Worm (Caenorhabditis elegans): ENCODE data around the gene tes-1.

tes-1 gene

ce11 chrIV:7451345-7451744 lies at the start of gene tes-1:
tes-1 (minus strand) TSS chrIV:7451445.
- TF ChIP-seq klf-2 (GFP tag; conservative IDR thresholded peaks at IDR 0.05) (no peak), ref-1 (GFP tag; conservative IDR thresholded peaks at IDR 0.05) (no peak), med-1 (GFP tag; optimal IDR thresholded peaks at IDR 0.05; ENCODE audit: insufficient read depth) (no peak), tab-1 (GFP tag; IDR thresholded peaks at IDR 0.05) (no peak), cog-1 (tag; optimal IDR thresholded peaks at IDR 0.05) (no peak), ztf-23 (GFP tag; IDR thresholded peaks at IDR 0.05) (no peak), flt-1 (GFP tag; IDR thresholded peaks at IDR 0.05) (no peak), ztf-29 (GFP tag; IDR thresholded peaks at IDR 0.05) (no peak), T22C8.4 (GFP tag; IDR thresholded peaks at IDR 0.05) (no peak)

DNA sequence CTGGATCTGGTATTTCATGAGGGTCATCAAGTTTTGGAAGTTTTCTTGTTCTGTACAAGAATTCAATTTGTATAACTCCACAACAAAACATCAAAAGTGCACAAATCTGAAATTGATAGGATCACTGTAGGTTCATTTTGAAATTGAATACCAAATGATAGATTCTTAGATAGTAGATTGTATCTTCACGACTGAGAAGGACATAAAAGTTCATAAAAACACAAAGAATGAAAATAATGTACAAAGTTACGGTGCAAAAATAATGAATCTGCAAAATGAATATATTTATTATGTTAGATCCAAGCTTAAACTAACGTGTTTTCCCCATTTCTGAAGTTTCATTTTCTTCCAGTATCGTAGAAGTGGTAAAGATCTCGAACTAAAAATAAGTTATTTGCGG lies 49.7 kb upstream of the tes-1 start:
- TF ChIP-seq ref-1 (GFP tag; conservative IDR thresholded peaks at IDR 0.05) (no peak), tab-1 (GFP tag; IDR thresholded peaks at IDR 0.05) (no peak), ztf-23 (GFP tag; IDR thresholded peaks at IDR 0.05) (no peak), flt-1 (GFP tag; IDR thresholded peaks at IDR 0.05) (no peak), ztf-29 (GFP tag; IDR thresholded peaks at IDR 0.05) (no peak), cog-1 (tag; optimal IDR thresholded peaks at IDR 0.05) (no peak)

DNA sequence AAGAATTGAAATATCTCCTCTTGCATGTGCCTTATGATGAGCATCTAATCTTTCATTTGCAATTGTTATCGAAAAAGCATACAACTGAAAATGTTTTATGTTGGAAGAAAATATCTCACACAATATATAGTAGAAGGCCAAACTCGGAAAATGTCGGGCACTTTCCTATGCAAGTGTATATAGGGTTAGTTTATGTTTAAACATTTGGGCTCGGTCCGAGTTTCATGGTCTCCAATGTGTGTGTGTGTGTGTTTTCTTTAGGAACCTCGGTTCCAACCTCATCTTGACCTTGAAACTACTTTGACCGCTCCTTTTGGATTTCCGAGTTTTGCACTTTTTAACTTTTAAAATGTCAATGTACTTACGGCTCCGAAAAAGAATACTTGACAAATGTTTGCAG lies 48.1 kb upstream of the tes-1 start:
- TF ChIP-seq ztf-23 (GFP tag; IDR thresholded peaks at IDR 0.05) (no peak), ref-1 (GFP tag; conservative IDR thresholded peaks at IDR 0.05) (no peak), cog-1 (tag; optimal IDR thresholded peaks at IDR 0.05) (no peak)

ce11 chrIV:7497750-7498149 lies 46.5 kb upstream of the tes-1 start, which contains the start of gene egas-4:
egas-4 (minus strand) TSS chrIV:7497850.
- no peak for TF ChIP-seq ref-1 (GFP tag; conservative IDR thresholded peaks at IDR 0.05)
- no peak for TF ChIP-seq T22C8.4 (GFP tag; IDR thresholded peaks at IDR 0.05)

DNA sequence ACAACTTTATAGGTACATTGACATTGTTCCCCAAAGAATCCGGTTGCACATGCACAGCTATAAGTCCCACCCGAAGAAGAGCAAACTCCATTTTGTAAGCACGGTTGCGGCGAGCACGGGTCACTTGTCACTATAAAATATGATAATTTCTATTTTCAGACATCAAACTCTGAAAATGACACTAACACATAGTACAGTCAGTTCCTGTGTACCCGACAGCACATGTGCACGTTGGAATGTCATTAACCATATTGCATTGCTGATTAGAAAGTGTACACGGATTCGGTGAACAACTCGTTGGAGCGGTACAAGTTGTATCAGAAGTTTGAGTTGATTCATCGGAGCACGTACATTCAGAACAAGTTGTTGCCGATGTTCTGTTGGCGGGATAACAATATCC lies 46.0 kb upstream of the tes-1 start:
- no peak for TF ChIP-seq ztf-29 (GFP tag; IDR thresholded peaks at IDR 0.05)

DNA sequence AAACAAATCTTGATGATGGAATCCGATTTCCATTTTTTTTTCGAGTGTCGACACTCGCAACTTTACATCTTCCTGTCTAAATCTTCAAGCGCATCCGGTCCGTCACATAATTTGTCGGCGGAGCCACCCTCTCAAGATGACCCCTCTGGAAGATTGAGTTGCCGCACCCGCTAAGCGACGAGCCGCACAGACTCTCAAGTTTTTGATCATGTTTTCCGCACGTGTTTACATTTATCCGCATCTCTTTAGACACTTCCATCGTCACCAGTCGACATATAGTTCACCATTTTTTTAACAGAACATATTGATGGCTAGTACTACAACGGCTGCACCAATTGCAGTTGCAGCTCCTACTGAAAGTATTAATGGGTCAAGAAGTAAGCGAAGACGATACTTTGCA lies 40.2 kb upstream of the tes-1 start, which contains the start of gene F55G1.1:
F55G1.1 (plus strand) TSS at position 301 of the 400 bp plus-strand sequence.
- TF ChIP-seq cog-1 (tag; optimal IDR thresholded peaks at IDR 0.05) (no peak), ztf-29 (GFP tag; IDR thresholded peaks at IDR 0.05) (no peak), tab-1 (GFP tag; IDR thresholded peaks at IDR 0.05) (no peak), T22C8.4 (GFP tag; IDR thresholded peaks at IDR 0.05) (no peak), klf-2 (GFP tag; conservative IDR thresholded peaks at IDR 0.05) (no peak), med-1 (GFP tag; optimal IDR thresholded peaks at IDR 0.05; ENCODE audit: insufficient read depth) (no peak), ref-1 (GFP tag; conservative IDR thresholded peaks at IDR 0.05) (no peak), flt-1 (GFP tag; IDR thresholded peaks at IDR 0.05) (no peak), ztf-23 (GFP tag; IDR thresholded peaks at IDR 0.05) (no peak)

ce11 chrIV:7488457-7488783 lies 37.2 kb upstream of the tes-1 start:
- TF ChIP-seq cog-1 (tag; optimal IDR thresholded peaks at IDR 0.05) (no peak), flt-1 (GFP tag; IDR thresholded peaks at IDR 0.05) (peak; percentile 65), ztf-29 (GFP tag; IDR thresholded peaks at IDR 0.05) (no peak)

DNA sequence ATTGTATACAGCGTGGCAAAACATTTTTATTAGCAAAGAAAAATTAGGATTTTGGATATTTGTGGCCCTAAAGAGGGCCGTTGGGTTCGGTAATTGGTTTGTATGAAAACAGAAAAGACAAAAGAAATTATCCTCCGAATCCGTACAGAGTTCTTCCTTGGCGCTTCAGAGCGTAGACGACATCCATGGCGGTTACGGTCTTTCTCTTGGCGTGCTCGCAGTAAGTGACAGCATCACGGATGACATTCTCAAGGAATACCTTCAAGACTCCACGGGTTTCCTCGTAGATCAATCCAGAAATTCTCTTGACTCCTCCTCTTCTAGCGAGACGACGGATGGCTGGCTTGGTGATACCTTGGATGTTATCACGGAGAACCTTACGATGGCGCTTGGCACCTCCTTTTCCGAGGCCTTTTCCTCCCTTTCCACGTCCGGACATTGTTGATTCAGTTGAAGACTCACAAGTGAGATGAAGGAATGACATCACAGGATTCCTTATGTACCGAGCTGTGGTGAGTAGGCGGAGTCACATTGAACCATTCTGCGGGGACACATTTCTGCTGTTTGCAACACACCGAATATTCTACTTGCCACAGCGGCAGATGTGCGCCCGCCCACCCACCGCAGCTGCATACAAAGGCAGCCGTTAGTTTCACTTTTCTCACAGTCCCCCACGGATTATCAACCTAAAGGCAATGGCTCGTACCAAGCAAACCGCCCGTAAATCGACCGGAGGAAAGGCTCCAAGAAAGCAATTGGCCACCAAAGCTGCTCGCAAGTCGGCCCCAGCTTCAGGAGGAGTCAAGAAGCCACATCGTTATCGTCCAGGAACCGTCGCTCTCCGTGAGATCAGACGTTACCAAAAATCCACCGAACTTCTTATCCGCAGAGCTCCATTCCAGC lies 36.6 kb upstream of the tes-1 start, which contains the start of the genes his-60 and his-59:
his-60 (minus strand) TSS at position 439 of the 903 bp plus-strand sequence.
his-59 (plus strand) TSS at position 696 of the 903 bp plus-strand sequence.
- TF ChIP-seq cog-1 (tag; optimal IDR thresholded peaks at IDR 0.05) (peak; percentile 60), ztf-23 (GFP tag; IDR thresholded peaks at IDR 0.05) (peak; percentile 67; the same call in 1 of the 2 replicates), flt-1 (GFP tag; IDR thresholded peaks at IDR 0.05) (peak; percentile 90), klf-2 (GFP tag; conservative IDR thresholded peaks at IDR 0.05) (no peak), tab-1 (GFP tag; IDR thresholded peaks at IDR 0.05) (no peak; the same call in 1 of the 2 replicates), ztf-29 (GFP tag; IDR thresholded peaks at IDR 0.05) (no peak; the same call in 1 of the 2 replicates), T22C8.4 (GFP tag; IDR thresholded peaks at IDR 0.05) (0 out of 2 replicates have a peak, but pooled peaks have one; percentile 6), ref-1 (GFP tag; conservative IDR thresholded peaks at IDR 0.05) (no peak)

DNA sequence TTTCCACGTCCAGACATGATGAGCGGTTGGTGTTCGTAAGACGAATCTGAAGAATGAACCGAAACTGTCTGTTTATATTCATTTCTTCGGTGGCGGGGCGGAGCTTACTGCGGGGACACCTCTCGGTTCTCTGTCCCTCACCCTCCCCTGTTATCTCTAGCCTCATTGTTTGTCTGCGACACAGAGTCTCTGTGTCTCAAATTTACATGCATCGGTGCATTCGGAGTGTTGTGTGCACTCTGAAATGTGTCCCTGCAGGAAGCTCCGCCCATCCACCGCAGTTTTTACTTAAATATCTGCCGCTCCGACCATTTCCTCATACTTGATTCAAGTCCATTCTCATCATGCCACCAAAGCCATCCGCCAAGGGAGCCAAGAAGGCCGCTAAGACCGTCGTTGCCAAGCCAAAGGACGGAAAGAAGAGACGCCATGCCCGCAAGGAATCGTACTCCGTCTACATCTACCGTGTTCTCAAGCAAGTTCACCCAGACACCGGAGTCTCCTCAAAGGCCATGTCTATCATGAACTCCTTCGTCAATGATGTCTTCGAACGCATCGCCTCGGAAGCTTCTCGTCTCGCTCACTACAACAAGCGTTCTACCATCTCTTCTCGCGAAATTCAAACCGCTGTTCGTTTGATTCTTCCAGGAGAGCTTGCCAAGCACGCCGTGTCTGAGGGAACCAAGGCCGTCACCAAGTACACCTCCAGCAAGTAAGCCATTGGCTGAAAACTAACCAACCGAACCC lies 35.1 kb upstream of the tes-1 start, which contains the start of the genes his-61 and his-62:
his-61 (minus strand) TSS at position 17 of the 747 bp plus-strand sequence.
his-62 (plus strand) TSS at position 345 of the 747 bp plus-strand sequence.
- no peak; the same call in 1 of the 2 replicates for TF ChIP-seq ztf-29 (GFP tag; IDR thresholded peaks at IDR 0.05)
- TF ChIP-seq med-1 (GFP tag; optimal IDR thresholded peaks at IDR 0.05; ENCODE audit: insufficient read depth), result no peak
- no peak for TF ChIP-seq T22C8.4 (GFP tag; IDR thresholded peaks at IDR 0.05)
- peak; percentile 73 for TF ChIP-seq klf-2 (GFP tag; conservative IDR thresholded peaks at IDR 0.05)
- no peak for TF ChIP-seq tab-1 (GFP tag; IDR thresholded peaks at IDR 0.05)
- 0 out of 2 replicates have a peak, but pooled peaks have one; percentile 4 for TF ChIP-seq ztf-23 (GFP tag; IDR thresholded peaks at IDR 0.05)
- TF ChIP-seq cog-1 (tag; optimal IDR thresholded peaks at IDR 0.05), result peak; percentile 97
- peak; percentile 58 for TF ChIP-seq flt-1 (GFP tag; IDR thresholded peaks at IDR 0.05)
- TF ChIP-seq ref-1 (GFP tag; conservative IDR thresholded peaks at IDR 0.05), result no peak
